Fruit fly (Drosophila melanogaster) Kc167 (cell line): Measurements from ENCODE around the gene CG32647.

Experiments
- Myc ChIP-seq: fragments of >200 bp; optimal IDR thresholded peaks from 2 replicates; lab custom pipeline; 2017; ENCODE audit warnings: missing external identifiers
- Sin3A ChIP-seq: fragments of >200 bp; optimal IDR thresholded peaks from 2 replicates; lab custom pipeline; 2018; ENCODE audit warnings: missing external identifiers
- h ChIP-seq: fragments of >200 bp; optimal IDR thresholded peaks from 3 replicates; lab custom pipeline; 2018; ENCODE audit warnings: missing external identifiers
- insv ChIP-seq: fragments of >200 bp; optimal IDR thresholded peaks from 3 replicates; lab custom pipeline; 2018; ENCODE audit warnings: missing external identifiers
- psq ChIP-seq: fragments of >200 bp; optimal IDR thresholded peaks from 2 replicates; lab custom pipeline; 2017; ENCODE audit warnings: missing external identifiers
- ttk ChIP-seq: sonication (Bioruptor generic); optimal IDR thresholded peaks from 2 replicates; lab custom pipeline; 2017; ENCODE audit warnings: missing external identifiers

Gene CG32647

dm6 chrX:12737057-12737734, 47.6 kb downstream of the CG32647 start:
- TF ChIP-seq insv: no peak
- peak; percentile 77 for TF ChIP-seq psq
- no peak for TF ChIP-seq Myc (lab: Kevin White, UChicago)
- TF ChIP-seq h (lab: Kevin White, UChicago): no peak

DNA sequence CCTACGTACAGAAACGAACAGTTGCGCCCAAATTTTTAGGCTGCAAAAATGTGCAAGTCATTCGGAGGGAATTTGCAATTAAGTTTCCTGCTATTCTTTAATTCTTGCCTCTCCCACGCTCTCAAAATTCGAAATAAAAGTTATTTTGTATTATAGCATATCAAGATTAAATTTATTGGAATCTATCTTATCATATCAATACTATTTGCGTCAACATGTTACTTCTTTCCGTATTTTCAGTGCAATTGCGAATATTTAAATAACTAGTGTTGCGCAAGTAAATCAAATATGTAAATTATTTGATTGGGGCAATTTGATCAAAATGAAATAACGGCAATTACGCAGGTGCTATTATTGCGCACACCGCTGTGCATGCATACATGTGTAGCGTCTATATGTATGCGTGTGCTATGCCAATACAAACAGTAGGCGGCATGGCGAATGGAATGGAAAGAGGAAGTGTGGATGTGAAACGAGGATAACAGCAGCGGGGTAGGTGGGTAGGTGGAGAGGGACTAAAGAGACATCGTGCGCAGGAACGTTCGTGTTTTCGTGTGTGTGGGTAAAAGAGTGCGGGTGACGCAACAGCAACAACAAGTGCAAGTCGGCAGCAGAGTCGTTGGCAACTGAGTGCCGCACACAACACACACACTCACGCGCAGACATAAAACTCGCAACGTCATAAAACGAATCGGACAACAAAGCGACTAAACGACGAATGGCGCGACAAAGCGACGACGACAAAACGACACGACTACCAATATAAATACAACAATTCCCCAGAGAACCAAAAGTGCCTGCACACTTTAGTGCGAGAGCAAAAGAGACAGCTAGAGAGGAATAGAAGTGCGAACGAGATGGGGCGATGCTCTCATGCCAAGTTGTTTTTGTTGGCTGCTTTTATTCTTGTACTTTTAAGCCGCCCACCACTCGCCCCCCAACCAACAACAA, 49.0 kb downstream of the CG32647 start:
- no peak for TF ChIP-seq insv
- TF ChIP-seq psq: peak; percentile 93
- no peak for TF ChIP-seq h (lab: Kevin White, UChicago)
- no peak for TF ChIP-seq Myc (lab: Kevin White, UChicago)
- TF ChIP-seq ttk (lab: Kevin White, UChicago): no peak
- TF ChIP-seq Sin3A (lab: Kevin White, UChicago): no peak

DNA sequence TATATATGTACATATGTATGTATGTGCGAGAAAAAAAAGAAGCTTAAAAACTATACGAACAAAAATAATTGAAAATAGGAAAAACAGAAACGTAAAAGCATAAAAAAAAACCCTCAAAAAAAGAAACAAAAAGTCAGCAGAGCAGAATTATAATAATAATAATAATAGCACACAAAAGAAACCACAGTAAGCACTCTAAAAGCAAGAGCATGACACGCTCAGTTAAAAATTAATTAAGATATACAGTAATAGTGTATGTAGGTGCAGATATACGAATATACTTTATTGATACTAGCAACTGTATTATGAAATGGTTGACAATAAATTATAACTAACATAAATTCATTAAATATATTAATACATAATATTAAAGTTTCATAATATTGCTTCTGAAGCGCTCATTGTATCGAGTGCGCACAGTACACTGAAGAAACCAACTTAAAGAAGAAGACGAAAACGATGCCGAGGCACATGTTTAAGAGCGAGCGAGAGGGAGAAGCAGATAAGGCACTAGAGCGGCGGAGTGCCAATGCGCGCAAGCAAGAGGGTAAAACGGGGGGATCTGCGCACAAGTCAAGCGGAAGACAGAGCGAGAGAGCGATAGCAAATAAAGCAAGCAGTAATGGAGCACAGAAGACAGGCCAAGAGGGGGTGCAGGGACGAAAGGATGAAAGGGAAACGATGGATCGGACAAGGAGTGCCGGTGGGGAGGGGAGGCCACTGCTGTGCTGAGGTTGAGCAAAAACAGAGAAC, 49.9 kb downstream of the CG32647 start:
- peak; percentile 94 for TF ChIP-seq psq
- TF ChIP-seq Myc (lab: Kevin White, UChicago): no peak

DNA sequence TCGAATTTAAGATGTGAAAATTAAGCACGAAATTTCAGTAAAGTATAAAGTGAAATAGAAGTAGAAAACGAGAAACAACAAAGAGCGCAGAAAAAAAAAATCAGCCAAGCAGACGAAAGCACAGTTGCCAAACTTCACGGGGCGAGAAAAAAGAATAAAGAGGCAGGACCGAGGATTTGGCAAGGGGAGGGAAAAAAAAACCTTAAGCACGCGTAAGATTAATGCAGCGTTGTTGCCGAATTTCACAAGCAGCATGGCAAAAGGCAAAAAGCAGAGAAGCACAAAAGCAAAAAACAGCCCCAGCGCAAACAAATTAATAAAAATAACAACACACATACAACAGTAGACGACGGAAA, 50.4 kb downstream of the CG32647 start:
- no peak for TF ChIP-seq Myc (lab: Kevin White, UChicago)
- TF ChIP-seq ttk (lab: Kevin White, UChicago): no peak
- TF ChIP-seq psq: no peak
- TF ChIP-seq Sin3A (lab: Kevin White, UChicago): no peak
- TF ChIP-seq insv: no peak
- TF ChIP-seq h (lab: Kevin White, UChicago): no peak

- TF ChIP-seq psq (no peak), Sin3A (lab: Kevin White, UChicago) (no peak), insv (no peak), Myc (lab: Kevin White, UChicago) (no peak), h (lab: Kevin White, UChicago) (no peak)
These were observed 51.0 kb downstream of the CG32647 start for dm6 chrX:12733770-12734189.

DNA sequence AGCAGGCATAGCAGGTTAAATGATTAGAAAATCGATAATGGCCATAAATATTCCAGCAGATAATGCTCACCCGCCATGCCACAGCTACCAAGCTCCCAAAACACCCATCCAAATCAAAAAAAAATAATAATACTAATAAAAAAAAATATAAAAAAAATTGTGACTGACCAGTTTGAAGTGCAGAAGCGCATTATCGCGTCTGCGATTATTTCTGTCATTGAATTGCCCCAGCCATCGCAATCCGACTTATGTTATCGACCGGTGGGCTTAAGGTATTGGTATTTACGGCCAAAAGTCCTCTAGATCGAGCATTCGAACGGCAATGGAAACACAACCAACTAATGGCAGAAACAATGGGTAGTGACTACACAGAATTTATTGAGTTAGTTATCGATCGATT, 52.3 kb downstream of the CG32647 start:
- TF ChIP-seq Myc (lab: Kevin White, UChicago): no peak
- TF ChIP-seq insv: no peak
- no peak for TF ChIP-seq h (lab: Kevin White, UChicago)
- TF ChIP-seq psq: no peak
- TF ChIP-seq Sin3A (lab: Kevin White, UChicago): no peak
- TF ChIP-seq ttk (lab: Kevin White, UChicago): no peak

- TF ChIP-seq Sin3A (lab: Kevin White, UChicago) (no peak), insv (no peak), h (lab: Kevin White, UChicago) (no peak), psq (no peak), Myc (lab: Kevin White, UChicago) (no peak), ttk (lab: Kevin White, UChicago) (no peak)
These were observed 53.7 kb downstream of the CG32647 start for dm6 chrX:12731077-12731476.

DNA sequence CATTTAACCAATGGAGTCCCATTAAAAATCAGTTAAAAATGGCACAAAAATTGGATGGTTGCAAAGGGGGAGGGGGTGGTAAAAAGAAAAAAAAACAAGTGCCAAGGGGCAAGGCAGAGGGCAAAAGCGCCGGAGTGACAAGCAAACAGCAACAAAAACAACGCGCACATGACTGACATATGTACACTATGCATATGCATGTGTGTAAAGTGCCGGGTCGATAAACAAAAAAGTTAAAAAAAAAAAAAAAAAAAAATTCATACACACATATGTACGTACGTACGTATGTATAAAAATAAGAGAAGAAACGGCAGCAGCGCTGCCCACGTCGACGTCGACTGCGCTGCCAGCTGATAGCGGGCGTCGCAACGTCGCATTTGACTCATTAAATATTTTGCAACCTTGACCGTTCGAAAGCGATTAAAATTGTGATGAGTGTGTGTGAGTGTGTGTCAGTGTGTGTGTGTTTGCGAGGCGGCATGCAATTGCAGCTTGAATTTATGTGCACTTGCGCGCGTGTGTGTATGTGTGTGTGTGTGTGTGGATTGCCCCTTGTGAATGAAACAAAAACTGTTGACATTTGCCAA, 57.0 kb downstream of the CG32647 start:
- TF ChIP-seq insv (no peak), Myc (lab: Kevin White, UChicago) (no peak), ttk (lab: Kevin White, UChicago) (no peak), h (lab: Kevin White, UChicago) (no peak), Sin3A (lab: Kevin White, UChicago) (no peak), psq (no peak)

DNA sequence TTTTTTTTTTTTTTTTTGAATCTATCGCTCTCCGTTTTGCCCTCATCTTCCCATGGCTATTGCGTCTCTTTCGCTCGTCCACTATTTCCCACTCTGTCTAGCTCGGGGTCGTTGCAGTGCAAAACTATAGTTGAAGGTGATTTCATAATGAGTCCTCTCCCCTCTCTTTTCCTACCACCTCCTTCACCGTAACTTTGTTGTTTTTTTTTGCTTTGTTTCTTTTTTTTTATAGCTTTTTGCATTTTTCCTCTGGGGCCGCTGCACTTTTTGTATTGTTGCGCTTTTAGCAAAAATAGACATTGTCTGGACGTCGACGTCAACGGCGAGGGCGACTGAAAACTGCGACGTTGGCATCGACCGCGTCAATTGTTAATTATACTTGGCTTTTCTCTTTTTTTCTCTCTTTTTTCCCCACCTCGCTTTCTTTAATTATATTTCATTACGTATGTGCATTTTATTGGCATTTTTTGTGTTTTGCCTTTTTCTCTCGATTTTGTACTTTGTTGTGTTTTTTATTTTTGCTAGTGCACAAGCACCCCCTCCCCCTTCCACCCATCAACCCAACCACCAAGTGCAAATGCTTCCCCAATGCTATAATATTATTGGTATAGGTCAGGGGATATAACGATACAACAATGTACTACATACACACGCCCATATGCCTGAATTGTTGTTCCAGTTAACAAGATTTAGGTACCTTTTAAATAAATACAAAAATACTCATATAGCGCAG, 59.4 kb downstream of the CG32647 start:
- TF ChIP-seq Myc (lab: Kevin White, UChicago) (no peak), ttk (lab: Kevin White, UChicago) (no peak)

- TF ChIP-seq h (lab: Kevin White, UChicago) (no peak), Sin3A (lab: Kevin White, UChicago) (no peak), Myc (lab: Kevin White, UChicago) (no peak), psq (no peak), insv (no peak), ttk (lab: Kevin White, UChicago) (no peak)
These were observed 60.2 kb downstream of the CG32647 start for dm6 chrX:12724287-12725186.
